Worm (Caenorhabditis elegans) whole organism, young adult: ENCODE results near the gene madf-1.

Experiments
- B0019.2 ChIP-seq: fragments of 200-800 bp; sonication (Bioruptor generic); conservative IDR thresholded peaks from 2 replicates; pipeline ENCODE4 v1.3.6; 2022; ENCODE audit warnings: missing genetic modification reagents, missing genetic modification characterization, missing compliant biosample characterization
- C06A6.2 ChIP-seq: fragments of 200-800 bp; sonication (Bioruptor generic); conservative IDR thresholded peaks from 2 replicates; pipeline ENCODE4 v1.3.6; 2022; ENCODE audit warnings: missing genetic modification characterization, missing compliant biosample characterization
- F10E7.11 ChIP-seq: sonication (generic microtip); optimal IDR thresholded peaks from 2 replicates; lab custom pipeline; 2017; ENCODE audit warnings: mild to moderate bottlenecking, missing genetic modification characterization, moderate library complexity, missing compliant biosample characterization
- F57A8.1 ChIP-seq: fragments of 200-800 bp; sonication (Bioruptor generic); optimal IDR thresholded peaks from 2 replicates; lab custom pipeline; 2018; ENCODE audit warnings: mild to moderate bottlenecking, missing genetic modification characterization, moderate library complexity, missing compliant biosample characterization
- K12H6.12 ChIP-seq: fragments of 200-800 bp; sonication (Bioruptor generic); optimal IDR thresholded peaks from 2 replicates; lab custom pipeline; 2018; ENCODE audit warnings: mild to moderate bottlenecking, missing genetic modification characterization, missing compliant biosample characterization
- Y53F4B.3 ChIP-seq: fragments of 200-800 bp; sonication (Bioruptor generic); IDR thresholded peaks from 2 replicates; pipeline ENCODE4 v1.3.6; 2022; ENCODE audit warnings: missing genetic modification reagents, missing genetic modification characterization, missing compliant biosample characterization
- Y56A3A.18 ChIP-seq: fragments of 200-800 bp; sonication (Bioruptor generic); IDR thresholded peaks from 2 replicates; pipeline ENCODE4 v1.3.6; 2022; ENCODE audit warnings: missing genetic modification reagents, missing genetic modification characterization, missing compliant biosample characterization
- Y67H2A.10 ChIP-seq: fragments of 200-800 bp; sonication (Bioruptor generic); conservative IDR thresholded peaks from 2 replicates; pipeline ENCODE4 v1.3.6; 2022; ENCODE audit warnings: missing genetic modification reagents, missing genetic modification characterization, missing compliant biosample characterization
- ZK185.1 ChIP-seq: sonication (generic microtip); optimal IDR thresholded peaks from 2 replicates; lab custom pipeline; 2016; ENCODE audit warnings: mild to moderate bottlenecking, missing genetic modification characterization, missing compliant biosample characterization; ENCODE audit not compliant: poor library complexity, severe bottlenecking
- akir-1 ChIP-seq: fragments of 200-800 bp; sonication (Bioruptor generic); optimal IDR thresholded peaks from 2 replicates; lab custom pipeline; 2018; ENCODE audit warnings: mild to moderate bottlenecking, missing genetic modification characterization, moderate library complexity, missing compliant biosample characterization
- ama-1 ChIP-seq, 3 experiments: fragments of 150-350 bp in 1 of 3; sonication (generic microtip) in 2 of 3; optimal IDR thresholded peaks; 2 replicates each; lab custom pipeline; 2014 to 2018; ENCODE audit warnings: missing biosample characterization in 2 of 3, missing genetic modification characterization in 2 of 3, missing genetic modification reagents in 2 of 3
- atf-7 ChIP-seq: sonication (generic microtip); optimal IDR thresholded peaks from 2 replicates; lab custom pipeline; 2017; ENCODE audit warnings: mild to moderate bottlenecking, missing genetic modification characterization, missing compliant biosample characterization
- attf-6 ChIP-seq: fragments of 200-800 bp; sonication (Bioruptor generic); IDR thresholded peaks from 2 replicates; pipeline ENCODE4 v1.3.6; 2022; ENCODE audit warnings: missing genetic modification reagents, missing genetic modification characterization, missing compliant biosample characterization
- bed-2 ChIP-seq: fragments of 200-800 bp; sonication (Bioruptor generic); IDR thresholded peaks from 2 replicates; pipeline ENCODE4 v1.3.6; 2022; ENCODE audit warnings: missing genetic modification reagents, missing genetic modification characterization, missing compliant biosample characterization
- cebp-2 ChIP-seq: fragments of 200-800 bp; sonication (Bioruptor generic); IDR thresholded peaks from 2 replicates; pipeline ENCODE4 v1.3.6; 2022; ENCODE audit warnings: missing genetic modification characterization, missing compliant biosample characterization
- ceh-27 ChIP-seq: fragments of 200-800 bp; sonication (Bioruptor generic); optimal IDR thresholded peaks from 2 replicates; lab custom pipeline; 2018; ENCODE audit warnings: mild to moderate bottlenecking, missing genetic modification characterization, moderate library complexity, missing compliant biosample characterization
- ceh-40 ChIP-seq: fragments of 200-800 bp; sonication (Bioruptor generic); IDR thresholded peaks from 2 replicates; pipeline ENCODE4 v1.3.6; 2022; ENCODE audit warnings: missing genetic modification characterization, missing compliant biosample characterization
- ceh-58 ChIP-seq: fragments of 200-800 bp; sonication (Bioruptor generic); IDR thresholded peaks from 2 replicates; pipeline ENCODE4 v1.3.6; 2022; ENCODE audit warnings: missing genetic modification characterization, missing compliant biosample characterization
- chd-7 ChIP-seq: sonication (generic microtip); optimal IDR thresholded peaks from 2 replicates; lab custom pipeline; 2016; ENCODE audit warnings: mild to moderate bottlenecking, missing genetic modification characterization, moderate library complexity, missing compliant biosample characterization
- die-1 ChIP-seq: sonication (generic microtip); optimal IDR thresholded peaks from 2 replicates; lab custom pipeline; 2016; ENCODE audit warnings: missing genotype, mild to moderate bottlenecking, missing genetic modification characterization, missing compliant biosample characterization
- egl-18 ChIP-seq: fragments of 200-800 bp; sonication (Bioruptor generic); IDR thresholded peaks from 2 replicates; pipeline ENCODE4 v1.3.6; 2022; ENCODE audit warnings: missing genetic modification reagents, missing genetic modification characterization, missing compliant biosample characterization
- egrh-3 ChIP-seq: fragments of 200-800 bp; sonication (Bioruptor generic); IDR thresholded peaks from 2 replicates; pipeline ENCODE4 v1.3.6; 2022; ENCODE audit warnings: missing genetic modification reagents, missing genetic modification characterization, missing compliant biosample characterization
- ets-4 ChIP-seq: fragments of 200-800 bp; sonication (Bioruptor generic); optimal IDR thresholded peaks from 2 replicates; lab custom pipeline; 2018; ENCODE audit warnings: mild to moderate bottlenecking, missing genetic modification characterization, missing compliant biosample characterization
- gei-17 ChIP-seq: fragments of 200-800 bp; sonication (Bioruptor generic); optimal IDR thresholded peaks from 2 replicates; lab custom pipeline; 2018; ENCODE audit warnings: mild to moderate bottlenecking, missing genetic modification characterization, missing compliant biosample characterization
- hmg-1.2 ChIP-seq: fragments of 200-800 bp; sonication (Bioruptor generic); IDR thresholded peaks from 2 replicates; pipeline ENCODE4 v1.3.6; 2022; ENCODE audit warnings: missing genetic modification reagents, missing genetic modification characterization, missing compliant biosample characterization
- hrde-1 ChIP-seq: sonication (generic microtip); optimal IDR thresholded peaks from 2 replicates; lab custom pipeline; 2016; ENCODE audit warnings: missing genetic modification characterization, mild to moderate bottlenecking, missing compliant biosample characterization, moderate library complexity, missing genotype, missing genetic modification reagents, borderline replicate concordance
- hsf-1 ChIP-seq: fragments of 200-800 bp; sonication (Bioruptor generic); IDR thresholded peaks from 2 replicates; pipeline ENCODE4 v1.3.6; 2022; ENCODE audit warnings: missing genetic modification reagents, missing genetic modification characterization, missing compliant biosample characterization
- lag-1 ChIP-seq: fragments of 200-800 bp; sonication (Bioruptor generic); IDR thresholded peaks from 2 replicates; pipeline ENCODE4 v1.3.6; 2022; ENCODE audit warnings: missing genetic modification reagents, missing genetic modification characterization, missing compliant biosample characterization
- lin-40 ChIP-seq: sonication (generic microtip); optimal IDR thresholded peaks from 2 replicates; lab custom pipeline; 2016; ENCODE audit warnings: missing genetic modification characterization, mild to moderate bottlenecking, missing compliant biosample characterization, missing genotype, missing genetic modification reagents
- madf-10 ChIP-seq: sonication (generic microtip); optimal IDR thresholded peaks from 2 replicates; lab custom pipeline; 2016; ENCODE audit warnings: mild to moderate bottlenecking, missing genetic modification characterization, missing compliant biosample characterization
- madf-6 ChIP-seq: fragments of 200-800 bp; sonication (Bioruptor generic); IDR thresholded peaks from 2 replicates; pipeline ENCODE4 v1.3.6; 2022; ENCODE audit warnings: missing genetic modification reagents, missing genetic modification characterization, missing compliant biosample characterization
- mcd-1 ChIP-seq: fragments of 200-800 bp; sonication (Bioruptor generic); IDR thresholded peaks from 2 replicates; pipeline ENCODE4 v1.3.6; 2022; ENCODE audit warnings: missing genetic modification reagents, missing genetic modification characterization, missing compliant biosample characterization
- mes-4 ChIP-seq: sonication (generic microtip); optimal IDR thresholded peaks from 2 replicates; lab custom pipeline; 2016; ENCODE audit warnings: missing genotype, missing genetic modification characterization, missing compliant biosample characterization
- nfya-1 ChIP-seq: sonication (generic microtip); optimal IDR thresholded peaks from 2 replicates; lab custom pipeline; 2017; ENCODE audit warnings: antibody characterized with exemption, missing compliant biosample characterization, missing genetic modification characterization, borderline replicate concordance; ENCODE audit not compliant: insufficient read depth
- nfya-2 ChIP-seq: fragments of 200-800 bp; sonication (Bioruptor generic); IDR thresholded peaks from 2 replicates; pipeline ENCODE4 v1.3.6; 2022; ENCODE audit warnings: missing genetic modification reagents, missing genetic modification characterization, missing compliant biosample characterization
- nfyb-1 ChIP-seq: fragments of 200-800 bp; sonication (Bioruptor generic); IDR thresholded peaks from 2 replicates; pipeline ENCODE4 v1.3.6; 2022; ENCODE audit warnings: missing genetic modification reagents, missing genetic modification characterization, missing compliant biosample characterization
- nhr-27 ChIP-seq: fragments of 200-800 bp; sonication (Bioruptor generic); optimal IDR thresholded peaks from 2 replicates; lab custom pipeline; 2018; ENCODE audit warnings: mild to moderate bottlenecking, missing genetic modification characterization, moderate library complexity, missing compliant biosample characterization
- nhr-80 ChIP-seq: sonication (generic microtip); optimal IDR thresholded peaks from 2 replicates; lab custom pipeline; 2016; ENCODE audit warnings: missing genetic modification characterization, missing compliant biosample characterization
- nhr-90 ChIP-seq: sonication (generic microtip); optimal IDR thresholded peaks from 2 replicates; lab custom pipeline; 2016; ENCODE audit warnings: missing genotype, mild to moderate bottlenecking, missing genetic modification characterization, missing compliant biosample characterization
- rcor-1 ChIP-seq: fragments of 200-800 bp; sonication (Bioruptor generic); IDR thresholded peaks from 2 replicates; pipeline ENCODE4 v1.3.6; 2022; ENCODE audit warnings: missing genetic modification reagents, missing genetic modification characterization, missing compliant biosample characterization
- repo-1 ChIP-seq: sonication (generic microtip); optimal IDR thresholded peaks from 2 replicates; lab custom pipeline; 2017; ENCODE audit warnings: mild to moderate bottlenecking, missing genetic modification characterization, missing compliant biosample characterization
- rpc-1 ChIP-seq, 2 experiments: fragments of 150-350 bp in 1 of 2; sonication (generic microtip) in 1 of 2; optimal IDR thresholded peaks; 2 replicates each; lab custom pipeline; 2014 to 2018; ENCODE audit warnings: missing biosample characterization in 1 of 2, missing genetic modification characterization in 1 of 2, missing genetic modification reagents in 1 of 2, missing genotype in 1 of 2
- sdz-38 ChIP-seq: sonication (generic microtip); optimal IDR thresholded peaks from 2 replicates; lab custom pipeline; 2016; ENCODE audit warnings: missing genotype, missing genetic modification characterization, missing compliant biosample characterization
- sea-2 ChIP-seq: fragments of 200-800 bp; sonication (Bioruptor generic); IDR thresholded peaks from 2 replicates; pipeline ENCODE4 v1.3.6; 2022; ENCODE audit warnings: missing genetic modification characterization, missing compliant biosample characterization
- tlf-1 ChIP-seq: fragments of 200-800 bp; sonication (Bioruptor generic); optimal IDR thresholded peaks from 2 replicates; lab custom pipeline; 2018; ENCODE audit warnings: mild to moderate bottlenecking, missing genetic modification characterization, missing compliant biosample characterization
- zfh-2 ChIP-seq: fragments of 200-800 bp; sonication (Bioruptor generic); conservative IDR thresholded peaks from 2 replicates; pipeline ENCODE4 v1.3.6; 2022; ENCODE audit warnings: missing genetic modification reagents, missing genetic modification characterization, missing compliant biosample characterization
- zim-3 ChIP-seq: sonication (generic microtip); optimal IDR thresholded peaks from 2 replicates; lab custom pipeline; 2017; ENCODE audit warnings: mild to moderate bottlenecking, missing genetic modification characterization, moderate library complexity, missing compliant biosample characterization
- ztf-26 ChIP-seq: sonication (generic microtip); optimal IDR thresholded peaks from 2 replicates; lab custom pipeline; 2017; ENCODE audit warnings: missing genetic modification characterization, missing compliant biosample characterization

Gene madf-1

DNA sequence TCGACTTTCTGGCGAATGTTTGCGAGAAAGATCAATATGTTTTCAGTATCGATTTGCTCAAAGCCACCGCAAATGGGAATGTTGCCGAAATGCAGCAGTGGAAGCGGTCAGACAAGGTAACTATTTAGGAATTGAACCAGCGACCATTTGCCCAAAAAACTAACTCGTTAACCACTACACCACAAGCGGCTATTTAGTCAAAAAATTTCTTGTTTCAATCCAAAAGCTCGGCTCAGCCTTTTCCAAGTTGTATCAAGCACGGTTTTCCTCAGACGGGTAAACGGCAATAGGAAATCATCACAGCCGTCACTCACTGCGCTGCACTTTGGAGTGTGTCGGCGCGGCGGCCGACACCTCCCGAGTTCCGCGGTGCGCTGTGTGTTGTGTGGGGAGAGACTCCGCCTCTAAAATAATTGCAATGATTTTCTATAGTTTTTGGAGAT, 35.2 kb upstream of the madf-1 start (continued):
- TF ChIP-seq zim-3 (peak; percentile 38), ets-4 (GFP tag; lab: Kevin White, UChicago) (peak; percentile 72), ZK185.1 (no peak), ceh-58 (GFP tag; lab: Robert Waterston, UW) (no peak), B0019.2 (GFP tag; lab: Robert Waterston, UW) (peak; percentile 62), attf-6 (peak; percentile 93), F10E7.11 (no peak), chd-7 (tag; lab: Kevin White, UChicago) (no peak), lag-1 (no peak), ceh-40 (GFP tag; lab: Robert Waterston, UW) (no peak), nfya-1 (tag; lab: Kevin White, UChicago) (no peak), tlf-1 (GFP tag; lab: Kevin White, UChicago) (peak; percentile 79), nfya-2 (GFP tag; lab: Robert Waterston, UW) (no peak), mcd-1 (GFP tag; lab: Robert Waterston, UW) (peak; percentile 93), C06A6.2 (GFP tag; lab: Robert Waterston, UW) (0 out of 2 replicates have a peak, but pooled peaks have one; percentile 20), repo-1 (peak; percentile 82), zfh-2 (peak; percentile 92), madf-10 (tag; lab: Kevin White, UChicago) (peak; percentile 58), rcor-1 (peak; percentile 78), lin-40 (peak; percentile 82), sdz-38 (tag; lab: Kevin White, UChicago) (peak; percentile 33), nfyb-1 (peak; percentile 88), Y53F4B.3 (GFP tag; lab: Robert Waterston, UW) (peak; percentile 46), Y67H2A.10 (GFP tag; lab: Robert Waterston, UW) (no peak), die-1 (peak; percentile 80), bed-2 (GFP tag; lab: Robert Waterston, UW) (peak; percentile 60; the same call in 1 of the 2 replicates), madf-6 (peak; percentile 88), nhr-27 (tag; lab: Kevin White, UChicago) (no peak), ama-1 (optimal IDR thresholded peaks at IDR 0.05; lab: Kevin White, UChicago) (peak; percentile 97), ama-1 (GFP tag; optimal IDR thresholded peaks at IDR 0.05; lab: Kevin White, UChicago) (peak; percentile 27 to 60), hrde-1 (tag; lab: Kevin White, UChicago) (peak; percentile 85), atf-7 (tag; lab: Kevin White, UChicago) (peak; percentile 56), Y56A3A.18 (GFP tag; lab: Robert Waterston, UW) (no peak), hsf-1 (GFP tag; lab: Robert Waterston, UW) (peak; percentile 73; the same call in 1 of the 2 replicates), ztf-26 (tag; lab: Kevin White, UChicago) (peak; percentile 61), egrh-3 (GFP tag; lab: Robert Waterston, UW) (peak; percentile 71), hmg-1.2 (GFP tag; lab: Robert Waterston, UW) (peak; percentile 98), sea-2 (GFP tag; lab: Robert Waterston, UW) (no peak), mes-4 (tag; lab: Kevin White, UChicago) (peak; percentile 49), ceh-27 (GFP tag; lab: Kevin White, UChicago) (peak; percentile 66), F57A8.1 (GFP tag; lab: Kevin White, UChicago) (no peak), nhr-80 (tag; lab: Kevin White, UChicago) (peak; percentile 50), akir-1 (no peak), K12H6.12 (peak; percentile 18), gei-17 (GFP tag; lab: Kevin White, UChicago) (peak; percentile 57), nhr-90 (tag; lab: Kevin White, UChicago) (peak; percentile 77), egl-18 (GFP tag; lab: Robert Waterston, UW) (no peak), cebp-2 (no peak), rpc-1 (optimal IDR thresholded peaks at IDR 0.05; lab: Kevin White, UChicago) (peak; percentile 51), rpc-1 (tag; optimal IDR thresholded peaks at IDR 0.05; lab: Kevin White, UChicago) (peak; percentile 74)
